Worm (Caenorhabditis elegans): ENCODE data around the gene F36A4.1.

The F36A4.1 gene

ce11 chrIV:4267320-4267719 lies 4.9 kb upstream of the F36A4.1 start, which contains the start of gene F36A4.4:
F36A4.4 (plus strand) TSS chrIV:4267620.
- TF ChIP-seq Y55F3AM.14 (GFP tag; optimal IDR thresholded peaks at IDR 0.05) = no peak
- no peak for TF ChIP-seq zag-1 (tag; optimal IDR thresholded peaks at IDR 0.05)
- TF ChIP-seq fos-1 (tag; optimal IDR thresholded peaks at IDR 0.05) = no peak
- TF ChIP-seq ama-1 (optimal IDR thresholded peaks at IDR 0.05) = no peak
- no peak for TF ChIP-seq sma-9 (GFP tag; optimal IDR thresholded peaks at IDR 0.05)
- TF ChIP-seq sma-9 (tag; optimal IDR thresholded peaks at IDR 0.05) = no peak
- no peak for TF ChIP-seq nhr-11 (tag; optimal IDR thresholded peaks at IDR 0.05)
- no peak for TF ChIP-seq nhr-12 (tag; optimal IDR thresholded peaks at IDR 0.05)
- TF ChIP-seq R02D3.7 (tag; optimal IDR thresholded peaks at IDR 0.05) = no peak
- TF ChIP-seq snpc-4 (tag; optimal IDR thresholded peaks at IDR 0.05) = no peak
- no peak for TF ChIP-seq lin-39 (tag; optimal IDR thresholded peaks at IDR 0.05)
- no peak for TF ChIP-seq elt-1 (tag; optimal IDR thresholded peaks at IDR 0.05)
- no peak for TF ChIP-seq nhr-129 (tag; optimal IDR thresholded peaks at IDR 0.05)
- TF ChIP-seq peb-1 (tag; optimal IDR thresholded peaks at IDR 0.05) = no peak
- TF ChIP-seq nhr-237 (tag; optimal IDR thresholded peaks at IDR 0.05) = no peak
- no peak for TF ChIP-seq mab-5 (tag; optimal IDR thresholded peaks at IDR 0.05)
- no peak for TF ChIP-seq sem-4 (tag; optimal IDR thresholded peaks at IDR 0.05)
- no peak for TF ChIP-seq ztf-11 (tag; optimal IDR thresholded peaks at IDR 0.05)
- TF ChIP-seq skn-1 (tag; optimal IDR thresholded peaks at IDR 0.05) = no peak

- TF ChIP-seq nhr-25 (tag; optimal IDR thresholded peaks at IDR 0.05) = no peak
- TF ChIP-seq F13H6.1 (tag; optimal IDR thresholded peaks at IDR 0.05) = no peak
- TF ChIP-seq ztf-11 (tag; optimal IDR thresholded peaks at IDR 0.05) = no peak
- TF ChIP-seq R02D3.7 (tag; optimal IDR thresholded peaks at IDR 0.05) = no peak
- no peak for TF ChIP-seq nhr-21 (tag; optimal IDR thresholded peaks at IDR 0.05)
- TF ChIP-seq ztf-4 (tag; optimal IDR thresholded peaks at IDR 0.05) = no peak
- TF ChIP-seq sma-9 (GFP tag; optimal IDR thresholded peaks at IDR 0.05) = no peak
- TF ChIP-seq sma-9 (tag; optimal IDR thresholded peaks at IDR 0.05) = no peak
- no peak for TF ChIP-seq nhr-23 (tag; optimal IDR thresholded peaks at IDR 0.05)
- no peak for TF ChIP-seq zag-1 (tag; optimal IDR thresholded peaks at IDR 0.05)
- no peak for TF ChIP-seq lsy-2 (tag; optimal IDR thresholded peaks at IDR 0.05)
- no peak for TF ChIP-seq C34F6.9 (tag; optimal IDR thresholded peaks at IDR 0.05)
- TF ChIP-seq mab-5 (tag; optimal IDR thresholded peaks at IDR 0.05) = no peak
- TF ChIP-seq lin-11 (tag; optimal IDR thresholded peaks at IDR 0.05) = no peak
- TF ChIP-seq nhr-129 (tag; optimal IDR thresholded peaks at IDR 0.05) = no peak
- no peak for TF ChIP-seq nhr-12 (tag; optimal IDR thresholded peaks at IDR 0.05)
Measured at ce11 chrIV:4269308-4269707, 3.0 kb upstream of the F36A4.1 start, which contains the start of gene F36A4.3. F36A4.3 (plus strand) TSS chrIV:4269608.

DNA sequence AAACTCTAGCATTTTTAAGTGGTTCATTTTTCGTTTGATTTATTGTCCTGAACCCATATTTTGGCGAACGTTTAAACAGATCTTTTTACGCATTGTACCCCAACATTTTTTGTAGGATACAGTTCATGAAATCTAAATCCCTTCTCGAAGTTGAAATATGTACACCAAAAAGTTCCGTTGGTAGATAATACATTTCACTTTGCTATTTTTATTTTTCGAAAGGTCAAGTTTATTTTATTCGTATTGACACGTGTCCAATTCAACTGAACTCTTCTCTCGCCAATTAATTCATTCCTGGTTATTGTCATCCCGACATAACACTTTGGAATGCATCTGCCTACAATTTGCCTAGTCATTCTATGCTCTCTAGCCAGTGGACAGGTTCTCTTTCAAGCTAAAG lies 1.3 kb upstream of the F36A4.1 start, which contains the start of gene F36A4.2:
TSS of gene F36A4.2 (plus strand) at position 301 of the 400 bp plus-strand sequence.
- TF ChIP-seq peb-1 (tag; optimal IDR thresholded peaks at IDR 0.05) (no peak), crh-2 (tag; optimal IDR thresholded peaks at IDR 0.05) (no peak), Y55F3AM.14 (GFP tag; optimal IDR thresholded peaks at IDR 0.05) (no peak), nhr-129 (tag; optimal IDR thresholded peaks at IDR 0.05) (no peak), snpc-4 (tag; optimal IDR thresholded peaks at IDR 0.05) (no peak), fos-1 (tag; optimal IDR thresholded peaks at IDR 0.05) (no peak), gmeb-1 (tag; optimal IDR thresholded peaks at IDR 0.05) (no peak), lin-39 (tag; optimal IDR thresholded peaks at IDR 0.05) (no peak)

DNA sequence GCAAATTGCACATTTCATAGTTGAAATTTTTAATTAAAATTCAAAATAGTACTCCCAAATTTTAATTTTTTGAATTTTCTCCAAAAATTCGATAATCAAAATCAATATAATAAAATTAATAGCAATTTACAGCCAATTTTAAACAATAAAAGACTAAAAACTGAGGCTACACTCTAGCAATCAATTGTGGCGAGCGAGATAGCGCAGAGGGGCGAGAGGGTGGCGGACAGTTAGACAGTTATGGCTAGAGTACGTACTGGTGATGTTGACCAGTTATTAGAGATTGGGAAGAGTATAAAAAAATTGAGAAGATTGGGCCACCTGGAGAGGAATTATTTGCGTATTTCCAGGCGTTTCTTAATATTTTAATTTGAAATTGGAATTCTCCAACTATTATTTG lies 5.4 kb downstream of the F36A4.1 start, which contains the start of gene nhr-78:
TSS of gene nhr-78 (minus strand) at position 182 of the 400 bp plus-strand sequence.
- TF ChIP-seq gmeb-1 (tag; optimal IDR thresholded peaks at IDR 0.05) (peak; percentile 40), F13H6.1 (tag; optimal IDR thresholded peaks at IDR 0.05) (peak; percentile 37), sma-9 (GFP tag; optimal IDR thresholded peaks at IDR 0.05) (peak; percentile 5), sma-9 (tag; optimal IDR thresholded peaks at IDR 0.05) (no peak), sma-3 (GFP tag; optimal IDR thresholded peaks at IDR 0.05) (peak; percentile 15), skn-1 (tag; optimal IDR thresholded peaks at IDR 0.05) (no peak), C34F6.9 (tag; optimal IDR thresholded peaks at IDR 0.05) (peak; percentile 14), elt-1 (tag; optimal IDR thresholded peaks at IDR 0.05) (no peak)

ce11 chrIV:4284020-4284419 lies 11.8 kb downstream of the F36A4.1 start, which contains the start of gene F15E6.6:
F15E6.6 (minus strand) TSS chrIV:4284120.
- TF ChIP-seq alr-1 (tag; optimal IDR thresholded peaks at IDR 0.05) (no peak), C34F6.9 (tag; optimal IDR thresholded peaks at IDR 0.05) (no peak), Y55F3AM.14 (GFP tag; optimal IDR thresholded peaks at IDR 0.05) (no peak), nhr-21 (tag; optimal IDR thresholded peaks at IDR 0.05) (no peak), lin-13 (GFP tag; optimal IDR thresholded peaks at IDR 0.05) (no peak), blmp-1 (tag; optimal IDR thresholded peaks at IDR 0.05; ENCODE audit: insufficient read depth) (no peak), elt-1 (tag; optimal IDR thresholded peaks at IDR 0.05) (no peak)
